Fruit fly (Drosophila melanogaster) whole organism, embryonic: Measurements from ENCODE around the gene Sec23.

Source experiments
- B-H2 ChIP-seq: fragments of 200-800 bp; sonication (Bioruptor generic); optimal IDR thresholded peaks from 2 replicates; lab custom pipeline; 2018; ENCODE audit warnings: missing biosample characterization, mild to moderate bottlenecking, missing genetic modification characterization
- CG11504 ChIP-seq: fragments of 200-800 bp; sonication (Bioruptor generic); optimal IDR thresholded peaks from 3 replicates; lab custom pipeline; 2019; ENCODE audit warnings: missing biosample characterization, mild to moderate bottlenecking, missing genetic modification characterization, moderate library complexity
- CG11695 ChIP-seq: fragments of 200-800 bp; sonication (Bioruptor generic); IDR thresholded peaks from 3 replicates; pipeline ENCODE4 v1.3.6; 2022; ENCODE audit warnings: missing biosample characterization, missing genetic modification characterization
- CG11696 ChIP-seq: fragments of 200-800 bp; sonication (Bioruptor generic); IDR thresholded peaks from 2 replicates; pipeline ENCODE4 v1.3.6; 2022; ENCODE audit warnings: missing biosample characterization, missing genetic modification characterization
- CG12071 ChIP-seq: fragments of 200-800 bp; sonication (Bioruptor generic); optimal IDR thresholded peaks from 3 replicates; lab custom pipeline; 2018; ENCODE audit warnings: missing biosample characterization, mild to moderate bottlenecking, missing genetic modification characterization
- CG13424 ChIP-seq: fragments of 200-800 bp; sonication (Bioruptor generic); optimal IDR thresholded peaks from 2 replicates; lab custom pipeline; 2019; ENCODE audit warnings: missing biosample characterization, mild to moderate bottlenecking, missing genetic modification characterization, moderate library complexity
- CG15269 ChIP-seq: fragments of 200-800 bp; sonication (Bioruptor generic); optimal IDR thresholded peaks from 2 replicates; lab custom pipeline; 2018; ENCODE audit warnings: missing biosample characterization, mild to moderate bottlenecking, missing genetic modification characterization, moderate library complexity
- CG15514 ChIP-seq: fragments of 200-800 bp; sonication (Bioruptor generic); optimal IDR thresholded peaks from 3 replicates; lab custom pipeline; 2017; ENCODE audit warnings: missing biosample characterization, missing genetic modification characterization, mild to moderate bottlenecking, moderate library complexity, missing genetic modification reagents
- CG15601 ChIP-seq: fragments of 200-800 bp; sonication (Bioruptor generic); optimal IDR thresholded peaks from 3 replicates; lab custom pipeline; 2019; ENCODE audit warnings: missing biosample characterization, mild to moderate bottlenecking, missing genetic modification characterization, moderate library complexity
- CG1647 ChIP-seq: fragments of 200-800 bp; sonication (Bioruptor generic); optimal IDR thresholded peaks from 3 replicates; lab custom pipeline; 2016; ENCODE audit warnings: missing biosample characterization, missing genetic modification characterization
- CG17186 ChIP-seq: fragments of 200-800 bp; sonication (Bioruptor generic); optimal IDR thresholded peaks from 3 replicates; lab custom pipeline; 2017; ENCODE audit warnings: missing biosample characterization, missing genetic modification reagents, missing genetic modification characterization
- CG17385 ChIP-seq: fragments of 200-800 bp; sonication (Bioruptor generic); optimal IDR thresholded peaks from 3 replicates; lab custom pipeline; 2018; ENCODE audit warnings: missing biosample characterization, mild to moderate bottlenecking, missing genetic modification characterization
- CG17568 ChIP-seq: fragments of 200-800 bp; sonication (Bioruptor generic); optimal IDR thresholded peaks from 2 replicates; lab custom pipeline; 2018; ENCODE audit warnings: missing biosample characterization, mild to moderate bottlenecking, missing genetic modification characterization, moderate library complexity
- CG18011 ChIP-seq: fragments of 200-800 bp; sonication (Bioruptor generic); optimal IDR thresholded peaks from 2 replicates; lab custom pipeline; 2017; ENCODE audit warnings: missing biosample characterization, missing genetic modification characterization, mild to moderate bottlenecking, moderate library complexity, missing genotype
- CG33557 ChIP-seq: fragments of 200-800 bp; sonication (Bioruptor generic); optimal IDR thresholded peaks from 2 replicates; lab custom pipeline; 2019; ENCODE audit warnings: missing biosample characterization, mild to moderate bottlenecking, missing genetic modification characterization, moderate library complexity
- CG3407 ChIP-seq: fragments of 200-800 bp; sonication (Bioruptor generic); optimal IDR thresholded peaks from 2 replicates; lab custom pipeline; 2018; ENCODE audit warnings: missing biosample characterization, mild to moderate bottlenecking, missing genetic modification characterization
- CG34422 ChIP-seq: fragments of 200-800 bp; sonication (Bioruptor generic); IDR thresholded peaks from 3 replicates; pipeline ENCODE4 v1.3.6; 2022; ENCODE audit warnings: missing biosample characterization, missing genetic modification characterization
- CG5180 ChIP-seq: fragments of 200-800 bp; sonication (Bioruptor generic); optimal IDR thresholded peaks from 3 replicates; lab custom pipeline; 2017; ENCODE audit warnings: missing biosample characterization, missing genetic modification characterization, mild to moderate bottlenecking, moderate library complexity, missing genetic modification reagents
- CG9817 ChIP-seq: fragments of 200-800 bp; sonication (Bioruptor generic); optimal IDR thresholded peaks from 2 replicates; lab custom pipeline; 2018; ENCODE audit warnings: missing biosample characterization, mild to moderate bottlenecking, missing genetic modification characterization, moderate library complexity
- CG9876 ChIP-seq: fragments of 200-800 bp; sonication (Bioruptor generic); optimal IDR thresholded peaks from 2 replicates; lab custom pipeline; 2016; ENCODE audit warnings: missing biosample characterization, missing genetic modification characterization
- CkIIα-i1 ChIP-seq: fragments of 200-800 bp; sonication (Bioruptor generic); IDR thresholded peaks from 2 replicates; pipeline ENCODE4 v1.3.6; 2022; ENCODE audit warnings: missing biosample characterization, missing genetic modification characterization
- D ChIP-seq, 2 experiments: fragments of 200-800 bp in 1 of 2; fragments of >200 bp in 1 of 2; sonication (Bioruptor generic) in 1 of 2; optimal IDR thresholded peaks; 2 replicates in 1 of 2; 3 replicates in 1 of 2; lab custom pipeline; 2017; ENCODE audit warnings: mild to moderate bottlenecking in 1 of 2, missing biosample characterization in 1 of 2, missing genetic modification characterization in 1 of 2, missing genetic modification reagents in 1 of 2
- Dip2 ChIP-seq: fragments of 200-800 bp; sonication (Bioruptor generic); IDR thresholded peaks from 2 replicates; pipeline ENCODE4 v1.3.6; 2022; ENCODE audit warnings: missing biosample characterization, missing genetic modification characterization
- H2.0 ChIP-seq: fragments of 200-800 bp; sonication (Bioruptor generic); IDR thresholded peaks from 2 replicates; pipeline ENCODE4 v1.3.6; 2022; ENCODE audit warnings: missing biosample characterization, missing genetic modification characterization
- Kr ChIP-seq: fragments of 200-800 bp; sonication (Bioruptor generic); optimal IDR thresholded peaks from 2 replicates; lab custom pipeline; 2017; ENCODE audit warnings: missing biosample characterization, mild to moderate bottlenecking, missing genetic modification characterization
- MBD-R2 ChIP-seq: fragments of 200-800 bp; sonication (Bioruptor generic); IDR thresholded peaks from 2 replicates; pipeline ENCODE4 v1.3.6; 2022; ENCODE audit warnings: missing biosample characterization, missing genetic modification characterization
- Neu2 ChIP-seq: fragments of 200-800 bp; sonication (Bioruptor generic); optimal IDR thresholded peaks from 3 replicates; lab custom pipeline; 2016; ENCODE audit warnings: missing biosample characterization, missing genetic modification characterization, borderline replicate concordance
- Nf-YA ChIP-seq: fragments of 200-800 bp; sonication (Bioruptor generic); IDR thresholded peaks from 2 replicates; pipeline ENCODE4 v1.3.6; 2022; ENCODE audit warnings: missing biosample characterization, missing genetic modification characterization
- TFAM ChIP-seq: fragments of 200-800 bp; sonication (Bioruptor generic); optimal IDR thresholded peaks from 2 replicates; lab custom pipeline; 2017; ENCODE audit warnings: missing biosample characterization, missing genetic modification characterization, inconsistent platforms
- ab ChIP-seq: fragments of 200-800 bp; sonication (Bioruptor generic); optimal IDR thresholded peaks from 2 replicates; lab custom pipeline; 2016; ENCODE audit warnings: missing biosample characterization, missing genetic modification characterization
- ap ChIP-seq: fragments of 200-800 bp; sonication (Bioruptor generic); IDR thresholded peaks from 2 replicates; pipeline ENCODE4 v1.3.6; 2022; ENCODE audit warnings: missing biosample characterization, missing genetic modification characterization
- ase ChIP-seq: fragments of 200-800 bp; sonication (Bioruptor generic); IDR thresholded peaks from 3 replicates; pipeline ENCODE4 v1.3.6; 2022; ENCODE audit warnings: missing biosample characterization, missing genetic modification characterization
- cad ChIP-seq: fragments of >200 bp; optimal IDR thresholded peaks from 2 replicates; lab custom pipeline; 2017; ENCODE audit warnings: missing biosample characterization, missing genetic modification characterization
- cg ChIP-seq: fragments of 200-800 bp; sonication (Bioruptor generic); optimal IDR thresholded peaks from 3 replicates; lab custom pipeline; 2019; ENCODE audit warnings: missing biosample characterization, mild to moderate bottlenecking, missing genetic modification characterization, moderate library complexity
- chn ChIP-seq: fragments of 200-800 bp; sonication (Bioruptor generic); optimal IDR thresholded peaks from 2 replicates; lab custom pipeline; 2016; ENCODE audit warnings: missing biosample characterization, missing genetic modification characterization
- corto ChIP-seq: fragments of 200-800 bp; sonication (Bioruptor generic); optimal IDR thresholded peaks from 2 replicates; lab custom pipeline; 2016; ENCODE audit warnings: missing biosample characterization, mild to moderate bottlenecking, missing genetic modification characterization, moderate library complexity
- crp ChIP-seq, 2 experiments: fragments of 200-800 bp; sonication (Bioruptor generic); optimal IDR thresholded peaks; 2 replicates in 1 of 2; 3 replicates in 1 of 2; lab custom pipeline; 2017; ENCODE audit warnings: missing biosample characterization in 2 of 2, missing genetic modification characterization in 2 of 2, mild to moderate bottlenecking in 1 of 2, moderate library complexity in 1 of 2
- eve ChIP-seq, 2 experiments: fragments of >200 bp; optimal IDR thresholded peaks; 2 replicates each; lab custom pipeline; 2017; ENCODE audit warnings: missing biosample characterization in 2 of 2, missing genetic modification characterization in 2 of 2
- gcm2 ChIP-seq: fragments of 200-800 bp; sonication (Bioruptor generic); optimal IDR thresholded peaks from 2 replicates; lab custom pipeline; 2016; ENCODE audit warnings: missing biosample characterization, missing genetic modification characterization
- hkb ChIP-seq, 2 experiments: fragments of 200-800 bp in 1 of 2; fragments of >200 bp in 1 of 2; sonication (Bioruptor generic) in 1 of 2; IDR thresholded peaks in 1 of 2; optimal IDR thresholded peaks in 1 of 2; 2 replicates each; pipeline versions ENCODE4 v1.3.6 to Lab custom; 2017 to 2022; ENCODE audit warnings: missing biosample characterization in 1 of 2, missing genetic modification characterization in 1 of 2
- inv ChIP-seq: fragments of 200-800 bp; sonication (Bioruptor generic); IDR thresholded peaks from 2 replicates; pipeline ENCODE4 v1.3.6; 2022; ENCODE audit warnings: missing biosample characterization, missing genetic modification characterization; ENCODE audit not compliant: partially characterized antibody
- jigr1 ChIP-seq: fragments of 200-800 bp; sonication (Bioruptor generic); IDR thresholded peaks from 3 replicates; pipeline ENCODE4 v1.3.6; 2022; ENCODE audit warnings: missing biosample characterization, missing genetic modification characterization
- kay ChIP-seq: fragments of 200-800 bp; sonication (Bioruptor generic); optimal IDR thresholded peaks from 2 replicates; lab custom pipeline; 2016; ENCODE audit warnings: missing biosample characterization, missing genetic modification characterization
- slbo ChIP-seq: fragments of 200-800 bp; sonication (Bioruptor generic); IDR thresholded peaks from 2 replicates; pipeline ENCODE4 v1.3.6; 2022; ENCODE audit warnings: missing biosample characterization, missing genetic modification characterization
- slou ChIP-seq: fragments of 200-800 bp; sonication (Bioruptor generic); optimal IDR thresholded peaks from 3 replicates; lab custom pipeline; 2016; ENCODE audit warnings: missing biosample characterization, missing genetic modification characterization
- sqz ChIP-seq: fragments of 200-800 bp; sonication (Bioruptor generic); optimal IDR thresholded peaks from 3 replicates; lab custom pipeline; 2018; ENCODE audit warnings: missing biosample characterization, mild to moderate bottlenecking, missing genetic modification characterization
- vvl ChIP-seq: fragments of 200-800 bp; sonication (Bioruptor generic); IDR thresholded peaks from 2 replicates; pipeline ENCODE4 v1.3.6; 2022; ENCODE audit warnings: missing biosample characterization, missing genetic modification characterization
- z ChIP-seq: fragments of 200-800 bp; sonication (Bioruptor generic); IDR thresholded peaks from 3 replicates; pipeline ENCODE4 v1.3.6; 2022; ENCODE audit warnings: missing biosample characterization, missing genetic modification characterization

Sec23 gene

DNA sequence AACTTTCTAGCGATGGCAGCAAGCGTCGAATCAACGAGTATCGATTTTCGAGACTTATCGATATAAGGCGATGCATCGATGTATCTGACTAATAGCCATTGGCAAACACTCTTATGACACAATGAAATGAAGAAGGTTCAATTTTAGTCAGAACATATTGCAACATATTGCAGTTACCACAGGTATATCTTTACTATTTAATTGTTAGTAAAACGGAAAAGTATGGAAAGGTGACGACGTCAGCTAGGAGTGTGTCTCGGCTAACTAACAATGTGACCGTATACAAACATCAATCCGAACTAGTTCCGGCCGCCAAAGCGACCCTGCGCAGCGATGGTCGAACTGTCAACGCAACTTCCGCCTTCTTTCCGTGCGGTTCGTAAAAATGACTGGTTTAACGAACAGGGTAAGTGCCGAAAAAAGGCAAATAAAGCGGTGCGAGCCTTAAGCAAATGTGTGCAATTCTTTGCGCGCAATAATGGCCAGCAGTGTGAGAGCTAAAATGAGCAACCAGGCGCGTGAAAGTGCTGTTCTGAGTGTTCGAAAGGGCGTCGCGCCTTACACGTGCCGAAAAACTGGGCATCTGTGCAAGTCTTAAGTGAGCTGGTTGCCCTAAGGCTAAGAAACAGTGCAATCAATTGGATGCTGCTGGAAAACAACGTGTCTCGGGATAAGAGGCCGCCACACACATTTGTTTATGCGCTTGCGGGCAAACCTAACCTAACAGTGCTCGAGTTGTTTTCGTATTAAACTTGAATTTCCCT is 24.6 kb upstream of the Sec23 start, which contains the start of the genes Dph4, Spec2 and RpL13A (continued):
- TF ChIP-seq slbo (GFP tag; lab: Robert Waterston, UW) (no peak), TFAM (GFP tag; lab: Kevin White, UChicago) (peak; percentile 83), CG34422 (GFP tag; lab: Robert Waterston, UW) (no peak), CG33557 (GFP tag; lab: Kevin White, UChicago) (peak; percentile 91), sqz (GFP tag; lab: Kevin White, UChicago) (peak; percentile 82), CG13424 (tag; lab: Kevin White, UChicago) (peak; percentile 72), corto (GFP tag; lab: Kevin White, UChicago) (no peak), CG17186 (GFP tag; lab: Kevin White, UChicago) (peak; percentile 95), CG3407 (peak; percentile 93), CkIIα-i1 (no peak), CG17385 (peak; percentile 91), Kr (GFP tag; lab: Kevin White, UChicago) (peak; percentile 86), CG9817 (tag; lab: Kevin White, UChicago) (peak; percentile 90), D (optimal IDR thresholded peaks at IDR 0.05; lab: Kevin White, UChicago) (peak; percentile 57), D (GFP tag; optimal IDR thresholded peaks at IDR 0.05; lab: Kevin White, UChicago) (peak; percentile 89), hkb (optimal IDR thresholded peaks at IDR 0.05; lab: Kevin White, UChicago) (peak; percentile 87), hkb (GFP tag; IDR thresholded peaks at IDR 0.05; lab: Robert Waterston, UW) (no peak), CG11695 (GFP tag; lab: Robert Waterston, UW) (no peak), CG11504 (tag; lab: Kevin White, UChicago) (no peak), CG1647 (GFP tag; lab: Kevin White, UChicago) (peak; percentile 82), cad (GFP tag; lab: Kevin White, UChicago) (no peak), crp (GFP tag; optimal IDR thresholded peaks at IDR 0.05; lab: Kevin White, UChicago) (peak in 1 of 2 experiments; percentile 67), chn (GFP tag; lab: Kevin White, UChicago) (peak; percentile 86), inv (GFP tag; lab: Robert Waterston, UW) (no peak), MBD-R2 (GFP tag; lab: Robert Waterston, UW) (no peak), kay (peak; percentile 52), CG18011 (GFP tag; lab: Kevin White, UChicago) (peak; percentile 87), CG15601 (tag; lab: Kevin White, UChicago) (peak; percentile 90), Neu2 (GFP tag; lab: Kevin White, UChicago) (peak; percentile 74), jigr1 (GFP tag; lab: Robert Waterston, UW) (no peak), Nf-YA (GFP tag; lab: Robert Waterston, UW) (no peak), ase (GFP tag; lab: Robert Waterston, UW) (no peak), CG15269 (tag; lab: Kevin White, UChicago) (peak; percentile 82), B-H2 (GFP tag; lab: Kevin White, UChicago) (peak; percentile 97), eve (GFP tag; optimal IDR thresholded peaks at IDR 0.05; lab: Kevin White, UChicago) (no peak), vvl (GFP tag; lab: Robert Waterston, UW) (no peak), CG12071 (peak; percentile 95), z (GFP tag; lab: Robert Waterston, UW) (no peak), CG5180 (GFP tag; lab: Kevin White, UChicago) (peak; percentile 82), ab (GFP tag; lab: Kevin White, UChicago) (peak; percentile 16), CG15514 (peak; percentile 100), CG9876 (GFP tag; lab: Kevin White, UChicago) (peak; percentile 92), CG17568 (GFP tag; lab: Kevin White, UChicago) (peak; percentile 88), H2.0 (no peak), ap (GFP tag; lab: Robert Waterston, UW) (no peak), slou (GFP tag; lab: Kevin White, UChicago) (peak; percentile 88), gcm2 (peak; percentile 88), cg (GFP tag; lab: Kevin White, UChicago) (no peak), Dip2 (GFP tag; lab: Robert Waterston, UW) (no peak), CG11696 (no peak)
